Worm (Caenorhabditis elegans): ENCODE data around the gene cyn-4.

DNA sequence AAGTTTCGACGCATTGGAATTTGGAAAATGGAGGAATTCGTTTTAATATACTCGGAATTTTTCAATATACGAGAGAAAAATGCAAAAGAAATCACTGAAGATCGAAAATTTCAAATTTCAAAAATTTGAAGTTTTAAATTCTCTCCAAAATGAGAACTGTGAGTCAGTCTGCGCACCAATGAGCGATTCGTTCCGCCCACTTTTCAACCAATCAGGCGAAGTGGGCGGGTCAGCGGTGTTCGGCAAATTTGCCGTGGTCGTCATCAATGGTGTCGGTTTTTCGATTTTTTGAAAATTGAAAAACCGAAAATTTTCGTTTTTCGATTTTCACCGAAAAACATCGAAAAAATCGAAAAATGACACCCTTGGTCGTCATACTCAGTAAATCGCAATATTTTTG lies 33.9 kb downstream of the cyn-4 start:
- TF ChIP-seq sea-1 (GFP tag; conservative IDR thresholded peaks at IDR 0.05) (no peak), F13C5.2 (tag; optimal IDR thresholded peaks at IDR 0.05) (no peak), ama-1 (optimal IDR thresholded peaks at IDR 0.05) (no peak), tbx-11 (GFP tag; IDR thresholded peaks at IDR 0.05) (no peak), tra-4 (tag; optimal IDR thresholded peaks at IDR 0.05) (no peak), pes-1 (GFP tag; IDR thresholded peaks at IDR 0.05) (no peak), flt-1 (GFP tag; IDR thresholded peaks at IDR 0.05) (no peak), tbx-37 (GFP tag; conservative IDR thresholded peaks at IDR 0.05) (no peak), B0310.2 (tag; optimal IDR thresholded peaks at IDR 0.05) (no peak), hmbx-1 (tag; optimal IDR thresholded peaks at IDR 0.05) (no peak), aly-1 (tag; optimal IDR thresholded peaks at IDR 0.05) (no peak)
